Worm (Caenorhabditis elegans) whole organism, L4 larva: Measurements from ENCODE around the gene srg-5.

ENCODE experiments used
- F26F4.8 ChIP-seq: fragments of 200-800 bp; sonication (Bioruptor generic); conservative IDR thresholded peaks from 2 replicates; pipeline ENCODE4 v1.3.6; 2022; ENCODE audit warnings: missing genetic modification characterization, missing compliant biosample characterization
- F37D6.2 ChIP-seq: sonication (generic microtip); optimal IDR thresholded peaks from 2 replicates; lab custom pipeline; 2016; ENCODE audit warnings: mild to moderate bottlenecking, missing genetic modification characterization, missing compliant biosample characterization
- F49E8.2 ChIP-seq: sonication (generic microtip); optimal IDR thresholded peaks from 2 replicates; lab custom pipeline; 2016; ENCODE audit warnings: missing compliant biosample characterization, mild to moderate bottlenecking, missing genetic modification characterization, borderline replicate concordance
- ZK337.2 ChIP-seq: fragments of 200-800 bp; sonication (Bioruptor generic); IDR thresholded peaks from 2 replicates; pipeline ENCODE4 v1.3.6; 2022; ENCODE audit warnings: missing genetic modification reagents, missing genetic modification characterization, missing compliant biosample characterization
- aha-1 ChIP-seq: fragments of 150-350 bp; peaks from one replicate; lab custom pipeline; 2014; ENCODE audit warnings: missing biosample characterization, missing genetic modification characterization
- aly-2 ChIP-seq: sonication (generic microtip); optimal IDR thresholded peaks from 2 replicates; lab custom pipeline; 2018; ENCODE audit warnings: missing biosample characterization, missing genetic modification characterization
- attf-4 ChIP-seq: sonication (generic microtip); optimal IDR thresholded peaks from 3 replicates; lab custom pipeline; 2017; ENCODE audit warnings: missing biosample characterization, missing genetic modification characterization
- ceh-20 ChIP-seq: fragments of 200-800 bp; sonication (Bioruptor generic); IDR thresholded peaks from 2 replicates; pipeline ENCODE4 v1.3.6; 2022; ENCODE audit warnings: missing genetic modification reagents, missing genetic modification characterization, missing compliant biosample characterization
- ceh-44 ChIP-seq: fragments of 200-800 bp; sonication (Bioruptor generic); IDR thresholded peaks from 2 replicates; pipeline ENCODE4 v1.3.6; 2022; ENCODE audit warnings: missing genetic modification reagents, missing genetic modification characterization, missing compliant biosample characterization
- ceh-82 ChIP-seq: sonication (generic microtip); optimal IDR thresholded peaks from 2 replicates; lab custom pipeline; 2017; ENCODE audit warnings: missing biosample characterization, missing genetic modification characterization
- daf-12 ChIP-seq: fragments of 150-350 bp; optimal IDR thresholded peaks from 2 replicates; lab custom pipeline; 2014; ENCODE audit warnings: missing biosample characterization, missing genetic modification reagents, missing genetic modification characterization
- daf-8 ChIP-seq: fragments of 200-800 bp; sonication (Bioruptor generic); IDR thresholded peaks from 2 replicates; pipeline ENCODE4 v1.3.6; 2022; ENCODE audit warnings: missing genetic modification characterization, missing compliant biosample characterization
- dpl-1 ChIP-seq: fragments of 150-350 bp; optimal IDR thresholded peaks from 2 replicates; lab custom pipeline; 2014; ENCODE audit warnings: missing biosample characterization, missing genetic modification reagents, missing genetic modification characterization
- fkh-10 ChIP-seq: fragments of 150-350 bp; optimal IDR thresholded peaks from 2 replicates; lab custom pipeline; 2014; ENCODE audit warnings: missing biosample characterization, missing genetic modification reagents, missing genetic modification characterization
- hif-1 ChIP-seq, 2 experiments: sonication (generic microtip); optimal IDR thresholded peaks; 2 replicates each; lab custom pipeline; 2016 to 2017; ENCODE audit warnings: missing compliant biosample characterization in 2 of 2, missing genetic modification characterization in 2 of 2, missing genetic modification reagents in 2 of 2, missing genotype in 2 of 2, mild to moderate bottlenecking in 1 of 2
- hlh-30 ChIP-seq: sonication (generic microtip); optimal IDR thresholded peaks from 2 replicates; lab custom pipeline; 2017; ENCODE audit warnings: antibody characterized with exemption, mild to moderate bottlenecking, missing genetic modification characterization, missing compliant biosample characterization; ENCODE audit not compliant: insufficient read depth
- jun-1 ChIP-seq: fragments of 150-350 bp; optimal IDR thresholded peaks from 2 replicates; lab custom pipeline; 2014; ENCODE audit warnings: missing biosample characterization, missing genetic modification reagents, missing genetic modification characterization
- lin-15B ChIP-seq: fragments of 150-350 bp; sonication (generic microtip); optimal IDR thresholded peaks from 3 replicates; lab custom pipeline; 2014; ENCODE audit warnings: missing biosample characterization, missing genetic modification characterization
- lin-29 ChIP-seq: fragments of 200-800 bp; sonication (Bioruptor generic); IDR thresholded peaks from 2 replicates; pipeline ENCODE4 v1.3.6; 2022; ENCODE audit warnings: missing genetic modification reagents, missing genetic modification characterization, missing compliant biosample characterization
- lir-3 ChIP-seq: sonication (generic microtip); optimal IDR thresholded peaks from 2 replicates; lab custom pipeline; 2016; ENCODE audit warnings: mild to moderate bottlenecking, missing genetic modification characterization, missing compliant biosample characterization
- lsy-2 ChIP-seq, 2 experiments: fragments of 150-350 bp in 1 of 2; sonication (generic microtip) in 1 of 2; optimal IDR thresholded peaks; 2 replicates each; lab custom pipeline; 2014 to 2017; ENCODE audit warnings: missing biosample characterization in 2 of 2, missing genetic modification characterization in 2 of 2
- madf-9 ChIP-seq: fragments of 200-800 bp; sonication (Bioruptor generic); conservative IDR thresholded peaks from 2 replicates; pipeline ENCODE4 v1.3.6; 2022; ENCODE audit warnings: missing genetic modification reagents, missing genetic modification characterization, missing compliant biosample characterization
- mxl-2 ChIP-seq: fragments of 200-800 bp; sonication (Bioruptor generic); conservative IDR thresholded peaks from 2 replicates; pipeline ENCODE4 v1.3.6; 2022; ENCODE audit warnings: missing genetic modification reagents, missing genetic modification characterization, missing compliant biosample characterization
- nhr-10 ChIP-seq: fragments of 150-350 bp; optimal IDR thresholded peaks from 2 replicates; lab custom pipeline; 2014; ENCODE audit warnings: missing biosample characterization, missing genetic modification characterization
- nhr-237 ChIP-seq: sonication (generic microtip); optimal IDR thresholded peaks from 2 replicates; lab custom pipeline; 2017; ENCODE audit warnings: missing biosample characterization, missing genetic modification characterization
- nhr-25 ChIP-seq: sonication (generic microtip); optimal IDR thresholded peaks from 2 replicates; lab custom pipeline; 2017; ENCODE audit warnings: missing genetic modification characterization, mild to moderate bottlenecking, missing compliant biosample characterization, antibody characterized with exemption, moderate library complexity, borderline replicate concordance; ENCODE audit not compliant: insufficient read depth
- nhr-28 ChIP-seq: fragments of 150-350 bp; optimal IDR thresholded peaks from 2 replicates; lab custom pipeline; 2014; ENCODE audit warnings: missing biosample characterization, missing genetic modification characterization
- nhr-42 ChIP-seq: fragments of 200-800 bp; sonication (Bioruptor generic); IDR thresholded peaks from 2 replicates; pipeline ENCODE4 v1.3.6; 2022; ENCODE audit warnings: missing genetic modification characterization, missing compliant biosample characterization
- nhr-6 ChIP-seq: fragments of 150-350 bp; optimal IDR thresholded peaks from 2 replicates; lab custom pipeline; 2014; ENCODE audit warnings: missing biosample characterization, missing genetic modification characterization
- nhr-76 ChIP-seq: fragments of 150-350 bp; optimal IDR thresholded peaks from 2 replicates; lab custom pipeline; 2014; ENCODE audit warnings: missing biosample characterization, missing genetic modification characterization
- nhr-77 ChIP-seq: fragments of 150-350 bp; optimal IDR thresholded peaks from 2 replicates; lab custom pipeline; 2014; ENCODE audit warnings: missing biosample characterization, missing genetic modification characterization
- pha-4 ChIP-seq, 2 experiments: fragments of 150-350 bp in 1 of 2; fragments of 200-800 bp in 1 of 2; sonication (Bioruptor generic) in 1 of 2; IDR thresholded peaks in 1 of 2; optimal IDR thresholded peaks in 1 of 2; 2 replicates each; pipeline versions ENCODE4 v1.3.6 to Lab custom; 2014 to 2022; ENCODE audit warnings: missing genetic modification characterization in 2 of 2, missing genetic modification reagents in 2 of 2, missing biosample characterization in 1 of 2, missing compliant biosample characterization in 1 of 2
- php-3 ChIP-seq: fragments of 200-800 bp; sonication (Bioruptor generic); IDR thresholded peaks from 2 replicates; pipeline ENCODE4 v1.3.6; 2022; ENCODE audit warnings: missing genetic modification reagents, missing genetic modification characterization, missing compliant biosample characterization
- rbr-2 ChIP-seq: sonication (generic microtip); optimal IDR thresholded peaks from 2 replicates; lab custom pipeline; 2016; ENCODE audit warnings: missing genotype, missing genetic modification characterization, missing compliant biosample characterization
- snpc-4 ChIP-seq: fragments of 150-350 bp; optimal IDR thresholded peaks from 2 replicates; lab custom pipeline; 2014; ENCODE audit warnings: missing biosample characterization, missing genetic modification characterization
- spr-1 ChIP-seq: sonication (generic microtip); optimal IDR thresholded peaks from 2 replicates; lab custom pipeline; 2016; ENCODE audit warnings: mild to moderate bottlenecking, missing genetic modification characterization, missing compliant biosample characterization
- spr-3 ChIP-seq: fragments of 200-800 bp; sonication (Bioruptor generic); optimal IDR thresholded peaks from 2 replicates; lab custom pipeline; 2018; ENCODE audit warnings: mild to moderate bottlenecking, missing genetic modification characterization, missing compliant biosample characterization
- unc-130 ChIP-seq: sonication (generic microtip); optimal IDR thresholded peaks from 2 replicates; lab custom pipeline; 2016; ENCODE audit warnings: missing genetic modification reagents, missing genetic modification characterization, missing compliant biosample characterization
- unc-62 ChIP-seq, 3 experiments: fragments of 150-350 bp in 1 of 3; sonication (generic microtip); optimal IDR thresholded peaks in 2 of 3; peaks in 1 of 3; 1 replicate in 1 of 3; 2 replicates in 2 of 3; lab custom pipeline; 2014 to 2017; ENCODE audit warnings: missing biosample characterization in 3 of 3, missing genetic modification characterization in 3 of 3, missing genetic modification reagents in 3 of 3, missing genotype in 1 of 3
- zag-1 ChIP-seq: fragments of 150-350 bp; optimal IDR thresholded peaks from 2 replicates; lab custom pipeline; 2014; ENCODE audit warnings: missing biosample characterization, missing genetic modification characterization
- zfp-2 ChIP-seq: sonication (generic microtip); optimal IDR thresholded peaks from 2 replicates; lab custom pipeline; 2016; ENCODE audit warnings: mild to moderate bottlenecking, missing genetic modification characterization, missing compliant biosample characterization
- zfp-3 ChIP-seq: fragments of 200-800 bp; sonication (Bioruptor generic); conservative IDR thresholded peaks from 2 replicates; pipeline ENCODE4 v1.3.6; 2022; ENCODE audit warnings: missing genetic modification reagents, missing genetic modification characterization, missing compliant biosample characterization
- zip-2 ChIP-seq: fragments of 150-350 bp; optimal IDR thresholded peaks from 2 replicates; lab custom pipeline; 2014; ENCODE audit warnings: missing biosample characterization, missing genetic modification characterization
- ztf-7 ChIP-seq: fragments of 150-350 bp; optimal IDR thresholded peaks from 2 replicates; lab custom pipeline; 2014; ENCODE audit warnings: missing biosample characterization, missing genetic modification characterization

Gene srg-5

DNA sequence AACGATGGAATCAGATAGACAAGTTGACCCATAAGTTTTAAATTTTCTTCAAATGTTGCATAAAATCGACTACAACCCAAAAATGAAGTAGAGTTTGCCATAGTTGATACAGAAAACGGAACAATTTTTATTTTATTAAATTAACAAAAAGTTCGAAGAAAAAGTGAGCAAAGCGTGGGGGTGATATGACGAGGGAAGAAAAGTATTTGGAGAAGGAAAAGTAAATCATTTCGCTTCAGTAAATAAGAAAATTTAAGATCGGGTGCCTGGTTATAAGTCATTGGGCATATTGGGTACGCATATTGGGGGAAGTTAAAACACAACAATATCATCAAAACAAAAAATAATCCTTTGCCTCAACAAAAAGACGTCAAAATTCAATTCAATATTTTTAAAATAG, 1.6 kb upstream of the srg-5 start, which contains the start of gene srg-6:
srg-6 (minus strand) TSS at position 101 of the 400 bp plus-strand sequence.
- TF ChIP-seq fkh-10 = no peak
- TF ChIP-seq jun-1 (tag; lab: Kevin White, UChicago) = no peak
- no peak for TF ChIP-seq nhr-76 (tag; lab: Kevin White, UChicago)
- no peak for TF ChIP-seq zag-1 (tag; lab: Kevin White, UChicago)
- TF ChIP-seq madf-9 (GFP tag; lab: Robert Waterston, UW) = no peak
- TF ChIP-seq spr-3 = no peak
- no peak for TF ChIP-seq rbr-2 (tag; lab: Kevin White, UChicago)
- no peak for TF ChIP-seq daf-12
- no peak for TF ChIP-seq hif-1 (tag; optimal IDR thresholded peaks at IDR 0.05; lab: Kevin White, UChicago)
- no peak for TF ChIP-seq nhr-6 (tag; lab: Kevin White, UChicago)
- TF ChIP-seq lir-3 (tag; lab: Kevin White, UChicago) = no peak
- TF ChIP-seq mxl-2 (GFP tag; lab: Robert Waterston, UW) = no peak
- no peak for TF ChIP-seq ztf-7
- TF ChIP-seq lin-15B (tag; lab: Kevin White, UChicago) = no peak
- no peak for TF ChIP-seq zfp-2 (tag; lab: Kevin White, UChicago)
- TF ChIP-seq nhr-25 (tag; lab: Kevin White, UChicago) = no peak
- TF ChIP-seq nhr-237 (tag; lab: Kevin White, UChicago) = no peak

DNA sequence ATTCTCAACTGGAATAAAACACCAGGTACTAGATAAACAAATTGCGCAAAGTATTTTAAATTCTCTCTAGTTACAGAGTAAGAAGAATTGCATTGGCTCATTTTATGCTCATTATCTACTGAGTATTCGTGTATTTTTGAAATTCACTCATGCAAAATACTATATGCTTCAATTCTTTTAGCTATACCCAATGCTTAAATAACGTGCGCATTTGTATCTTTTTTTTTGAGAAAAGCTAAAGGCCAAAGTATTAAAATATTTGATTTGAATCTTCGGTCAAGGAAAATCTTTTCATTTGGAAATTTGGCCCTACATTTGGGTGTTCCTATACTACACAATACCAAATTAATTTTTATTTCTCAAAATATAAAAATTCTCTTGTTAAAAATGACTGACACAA, 2.4 kb downstream of the srg-5 start, which contains the start of gene srg-4:
srg-4 (minus strand) TSS at position 101 of the 400 bp plus-strand sequence.
- TF ChIP-seq nhr-77 (tag; lab: Kevin White, UChicago) (no peak), daf-8 (no peak), aha-1 (tag; lab: Kevin White, UChicago) (no peak), pha-4 (GFP tag; IDR thresholded peaks at IDR 0.05; lab: Robert Waterston, UW) (no peak), pha-4 (tag; optimal IDR thresholded peaks at IDR 0.05; lab: Kevin White, UChicago) (no peak), F37D6.2 (tag; lab: Kevin White, UChicago) (no peak), nhr-28 (tag; lab: Kevin White, UChicago) (no peak), lsy-2 (tag; optimal IDR thresholded peaks at IDR 0.05; lab: Kevin White, UChicago) (no peak), zag-1 (tag; lab: Kevin White, UChicago) (no peak), dpl-1 (no peak), nhr-42 (no peak), ZK337.2 (GFP tag; lab: Robert Waterston, UW) (no peak), ceh-82 (tag; lab: Kevin White, UChicago) (no peak)

DNA sequence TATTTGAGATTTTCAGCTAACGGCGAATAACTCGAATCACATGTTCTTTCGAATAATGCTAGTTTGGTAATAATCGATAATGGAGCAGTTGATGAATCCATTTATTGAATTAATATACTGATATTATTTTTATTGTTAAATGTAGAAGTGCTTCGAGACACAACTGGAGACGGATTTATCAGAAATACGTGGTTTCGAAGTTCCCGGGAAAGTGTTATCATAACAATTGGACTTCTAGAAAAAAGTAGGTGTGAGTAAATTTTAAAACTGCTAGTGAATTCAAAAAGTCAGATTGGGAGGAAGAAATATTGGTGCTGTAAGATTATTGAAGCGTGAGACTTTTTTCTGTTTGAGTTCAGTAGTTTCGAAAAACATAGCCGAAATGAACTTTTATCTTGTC, 4.2 kb downstream of the srg-5 start, which contains the start of gene srg-2:
srg-2 (minus strand) TSS at position 101 of the 400 bp plus-strand sequence.
- no peak for TF ChIP-seq zfp-3 (GFP tag; lab: Robert Waterston, UW)
- no peak for TF ChIP-seq snpc-4 (tag; lab: Kevin White, UChicago)
- TF ChIP-seq F26F4.8 (GFP tag; lab: Robert Waterston, UW) = no peak
- TF ChIP-seq daf-8 = no peak
- no peak for TF ChIP-seq aly-2 (tag; lab: Kevin White, UChicago)
- TF ChIP-seq php-3 (GFP tag; lab: Robert Waterston, UW) = no peak
- no peak for TF ChIP-seq lsy-2 (tag; optimal IDR thresholded peaks at IDR 0.05; lab: Kevin White, UChicago)
- TF ChIP-seq, all 104 proteins: peak for 0

DNA sequence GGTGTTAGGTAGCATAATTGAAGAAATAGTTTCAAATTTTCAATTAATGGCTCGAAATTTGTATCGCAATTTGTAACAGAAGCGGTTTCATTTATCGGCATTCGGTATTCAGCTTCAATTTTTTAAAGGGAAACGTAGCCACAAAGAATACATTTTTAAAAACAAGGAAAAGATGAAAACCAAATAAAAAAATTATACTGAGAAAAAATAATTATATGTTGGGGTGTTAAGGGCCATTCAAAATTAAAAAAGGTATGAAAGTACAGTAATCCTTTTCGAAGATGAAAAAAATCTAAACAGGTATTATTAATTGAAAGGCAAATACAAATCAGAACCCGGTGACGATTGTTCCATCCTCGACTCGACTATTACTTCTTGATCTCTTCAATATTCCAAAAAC, 6.1 kb downstream of the srg-5 start, which contains the start of gene srg-1:
srg-1 (minus strand) TSS at position 101 of the 400 bp plus-strand sequence.
- TF ChIP-seq hlh-30 (tag; lab: Kevin White, UChicago) (no peak), nhr-77 (tag; lab: Kevin White, UChicago) (no peak), unc-130 (GFP tag; lab: Kevin White, UChicago) (no peak), lin-29 (GFP tag; lab: Robert Waterston, UW) (no peak), nhr-237 (tag; lab: Kevin White, UChicago) (no peak), ceh-20 (GFP tag; lab: Robert Waterston, UW) (no peak), attf-4 (tag; lab: Kevin White, UChicago) (no peak), ceh-44 (GFP tag; lab: Robert Waterston, UW) (no peak), nhr-10 (no peak), spr-1 (no peak), unc-62 (GFP tag; optimal IDR thresholded peaks at IDR 0.05 in 1 of 2; lab: Kevin White, UChicago) (no peak), unc-62 (tag; optimal IDR thresholded peaks at IDR 0.05; lab: Kevin White, UChicago) (no peak), F49E8.2 (no peak), zip-2 (tag; lab: Kevin White, UChicago) (no peak)
